Worm (Caenorhabditis elegans) whole organism, L4 larva: Measurements from ENCODE around the gene myo-2.

ENCODE experiments used
- D1046.2 ChIP-seq: fragments of 200-800 bp; sonication (Bioruptor generic); IDR thresholded peaks from 2 replicates; pipeline ENCODE4 v1.3.6; 2022; ENCODE audit warnings: missing genetic modification characterization, missing compliant biosample characterization
- F26F4.8 ChIP-seq: fragments of 200-800 bp; sonication (Bioruptor generic); conservative IDR thresholded peaks from 2 replicates; pipeline ENCODE4 v1.3.6; 2022; ENCODE audit warnings: missing genetic modification characterization, missing compliant biosample characterization
- F37D6.2 ChIP-seq: sonication (generic microtip); optimal IDR thresholded peaks from 2 replicates; lab custom pipeline; 2016; ENCODE audit warnings: mild to moderate bottlenecking, missing genetic modification characterization, missing compliant biosample characterization
- F44E2.7 ChIP-seq: fragments of 200-800 bp; sonication (Bioruptor generic); IDR thresholded peaks from 2 replicates; pipeline ENCODE4 v2.1.2; 2022; ENCODE audit warnings: missing genetic modification characterization, missing compliant biosample characterization
- F49E8.2 ChIP-seq: sonication (generic microtip); optimal IDR thresholded peaks from 2 replicates; lab custom pipeline; 2016; ENCODE audit warnings: missing compliant biosample characterization, mild to moderate bottlenecking, missing genetic modification characterization, borderline replicate concordance
- T20F7.1 ChIP-seq: fragments of 200-800 bp; sonication (Bioruptor generic); optimal IDR thresholded peaks from 2 replicates; lab custom pipeline; 2018; ENCODE audit warnings: mild to moderate bottlenecking, missing genetic modification characterization, missing compliant biosample characterization
- T26A8.4 ChIP-seq: fragments of 200-800 bp; sonication (Bioruptor generic); IDR thresholded peaks from 2 replicates; pipeline ENCODE4 v1.3.6; 2022; ENCODE audit warnings: missing genetic modification characterization, missing compliant biosample characterization
- Y48G9A.11 ChIP-seq: fragments of 200-800 bp; sonication (Bioruptor generic); IDR thresholded peaks from 2 replicates; pipeline ENCODE4 v1.3.6; 2022; ENCODE audit warnings: missing genetic modification reagents, missing genetic modification characterization, missing compliant biosample characterization
- Y5F2A.4 ChIP-seq: fragments of 200-800 bp; sonication (Bioruptor generic); optimal IDR thresholded peaks from 2 replicates; lab custom pipeline; 2018; ENCODE audit warnings: mild to moderate bottlenecking, missing genetic modification characterization, missing compliant biosample characterization
- ZK546.5 ChIP-seq, 2 experiments: sonication (generic microtip); optimal IDR thresholded peaks; 2 replicates each; lab custom pipeline; 2017; ENCODE audit warnings: missing biosample characterization in 2 of 2, missing genetic modification characterization in 2 of 2
- ama-1 ChIP-seq: fragments of 150-350 bp; optimal IDR thresholded peaks from 2 replicates; lab custom pipeline; 2014; ENCODE audit warnings: inconsistent platforms, mixed read lengths
- arid-1 ChIP-seq: fragments of 200-800 bp; sonication (Bioruptor generic); conservative IDR thresholded peaks from 2 replicates; pipeline ENCODE4 v1.3.6; 2022; ENCODE audit warnings: missing genetic modification reagents, missing genetic modification characterization, missing compliant biosample characterization
- ceh-20 ChIP-seq: fragments of 200-800 bp; sonication (Bioruptor generic); IDR thresholded peaks from 2 replicates; pipeline ENCODE4 v1.3.6; 2022; ENCODE audit warnings: missing genetic modification reagents, missing genetic modification characterization, missing compliant biosample characterization
- ceh-28 ChIP-seq: fragments of 150-350 bp; optimal IDR thresholded peaks from 2 replicates; lab custom pipeline; 2014; ENCODE audit warnings: missing biosample characterization, missing genetic modification reagents, missing genetic modification characterization
- ceh-62 ChIP-seq: sonication (generic microtip); optimal IDR thresholded peaks from 2 replicates; lab custom pipeline; 2017; ENCODE audit warnings: missing biosample characterization, missing genetic modification characterization
- daf-16 ChIP-seq, 3 experiments: sonication (generic microtip); optimal IDR thresholded peaks; 2 replicates each; lab custom pipeline; 2016 to 2017; ENCODE audit warnings: missing genetic modification characterization in 3 of 3, missing genetic modification reagents in 3 of 3, mild to moderate bottlenecking in 2 of 3, missing compliant biosample characterization in 2 of 3, missing biosample characterization in 1 of 3, moderate library complexity in 1 of 3
- daf-19 ChIP-seq: fragments of 200-800 bp; sonication (Bioruptor generic); conservative IDR thresholded peaks from 2 replicates; pipeline ENCODE4 v1.3.6; 2022; ENCODE audit warnings: missing genetic modification characterization, missing compliant biosample characterization
- dmd-8 ChIP-seq: fragments of 200-800 bp; sonication (Bioruptor generic); IDR thresholded peaks from 2 replicates; pipeline ENCODE4 v1.3.6; 2022; ENCODE audit warnings: missing genetic modification characterization, missing compliant biosample characterization
- dpl-1 ChIP-seq: fragments of 150-350 bp; optimal IDR thresholded peaks from 2 replicates; lab custom pipeline; 2014; ENCODE audit warnings: missing biosample characterization, missing genetic modification reagents, missing genetic modification characterization
- duxl-1 ChIP-seq: sonication (generic microtip); optimal IDR thresholded peaks from 2 replicates; lab custom pipeline; 2016; ENCODE audit warnings: mild to moderate bottlenecking, missing genetic modification characterization, moderate library complexity, missing compliant biosample characterization; ENCODE audit not compliant: poor library complexity
- egl-27 ChIP-seq: sonication (generic microtip); optimal IDR thresholded peaks from 3 replicates; lab custom pipeline; 2017; ENCODE audit warnings: missing biosample characterization, missing genetic modification reagents, missing genetic modification characterization
- fkh-10 ChIP-seq: fragments of 150-350 bp; optimal IDR thresholded peaks from 2 replicates; lab custom pipeline; 2014; ENCODE audit warnings: missing biosample characterization, missing genetic modification reagents, missing genetic modification characterization
- gei-8 ChIP-seq: fragments of 200-800 bp; sonication (Bioruptor generic); optimal IDR thresholded peaks from 2 replicates; lab custom pipeline; 2018; ENCODE audit warnings: mild to moderate bottlenecking, missing genetic modification characterization, missing compliant biosample characterization
- hlh-30 ChIP-seq: sonication (generic microtip); optimal IDR thresholded peaks from 2 replicates; lab custom pipeline; 2017; ENCODE audit warnings: antibody characterized with exemption, mild to moderate bottlenecking, missing genetic modification characterization, missing compliant biosample characterization; ENCODE audit not compliant: insufficient read depth
- hmg-1.1 ChIP-seq: fragments of 200-800 bp; sonication (Bioruptor generic); IDR thresholded peaks from 2 replicates; pipeline ENCODE4 v1.3.6; 2022; ENCODE audit warnings: missing genetic modification reagents, missing genetic modification characterization, missing compliant biosample characterization
- lim-7 ChIP-seq: fragments of 200-800 bp; sonication (Bioruptor generic); IDR thresholded peaks from 2 replicates; pipeline ENCODE4 v1.3.6; 2022; ENCODE audit warnings: missing genetic modification characterization, missing compliant biosample characterization
- lin-13 ChIP-seq: fragments of 150-350 bp; optimal IDR thresholded peaks from 2 replicates; lab custom pipeline; 2014; ENCODE audit warnings: missing biosample characterization, missing genetic modification reagents, missing genetic modification characterization
- lin-15B ChIP-seq: fragments of 150-350 bp; sonication (generic microtip); optimal IDR thresholded peaks from 3 replicates; lab custom pipeline; 2014; ENCODE audit warnings: missing biosample characterization, missing genetic modification characterization
- lin-39 ChIP-seq: fragments of 150-350 bp; optimal IDR thresholded peaks from 2 replicates; lab custom pipeline; 2014; ENCODE audit warnings: missing biosample characterization, missing genetic modification reagents, missing genetic modification characterization
- lir-3 ChIP-seq: sonication (generic microtip); optimal IDR thresholded peaks from 2 replicates; lab custom pipeline; 2016; ENCODE audit warnings: mild to moderate bottlenecking, missing genetic modification characterization, missing compliant biosample characterization
- madf-5 ChIP-seq, 2 experiments: fragments of 200-800 bp; sonication (Bioruptor generic); IDR thresholded peaks; 2 replicates each; pipeline ENCODE4 v1.3.6; 2022; ENCODE audit warnings: missing compliant biosample characterization in 2 of 2, missing genetic modification characterization in 2 of 2
- mdt-29 ChIP-seq: fragments of 200-800 bp; sonication (Bioruptor generic); IDR thresholded peaks from 2 replicates; pipeline ENCODE4 v1.3.6; 2022; ENCODE audit warnings: missing genetic modification reagents, missing genetic modification characterization, missing compliant biosample characterization
- mep-1 ChIP-seq: fragments of 150-350 bp; sonication (generic microtip); optimal IDR thresholded peaks from 3 replicates; lab custom pipeline; 2014; ENCODE audit warnings: missing biosample characterization, missing genetic modification characterization
- mxl-2 ChIP-seq: fragments of 200-800 bp; sonication (Bioruptor generic); conservative IDR thresholded peaks from 2 replicates; pipeline ENCODE4 v1.3.6; 2022; ENCODE audit warnings: missing genetic modification reagents, missing genetic modification characterization, missing compliant biosample characterization
- nhr-11 ChIP-seq: fragments of 150-350 bp; optimal IDR thresholded peaks from 2 replicates; lab custom pipeline; 2014; ENCODE audit warnings: missing biosample characterization, missing genetic modification characterization
- nhr-111 ChIP-seq: fragments of 200-800 bp; sonication (Bioruptor generic); optimal IDR thresholded peaks from 2 replicates; lab custom pipeline; 2018; ENCODE audit warnings: mild to moderate bottlenecking, missing genetic modification characterization, missing compliant biosample characterization
- nhr-41 ChIP-seq: fragments of 200-800 bp; sonication (Bioruptor generic); IDR thresholded peaks from 2 replicates; pipeline ENCODE4 v1.3.6; 2022; ENCODE audit warnings: missing genetic modification reagents, missing genetic modification characterization, missing compliant biosample characterization
- nhr-42 ChIP-seq: fragments of 200-800 bp; sonication (Bioruptor generic); IDR thresholded peaks from 2 replicates; pipeline ENCODE4 v1.3.6; 2022; ENCODE audit warnings: missing genetic modification characterization, missing compliant biosample characterization
- nhr-77 ChIP-seq: fragments of 150-350 bp; optimal IDR thresholded peaks from 2 replicates; lab custom pipeline; 2014; ENCODE audit warnings: missing biosample characterization, missing genetic modification characterization
- pha-4 ChIP-seq, 2 experiments: fragments of 150-350 bp in 1 of 2; fragments of 200-800 bp in 1 of 2; sonication (Bioruptor generic) in 1 of 2; IDR thresholded peaks in 1 of 2; optimal IDR thresholded peaks in 1 of 2; 2 replicates each; pipeline versions ENCODE4 v1.3.6 to Lab custom; 2014 to 2022; ENCODE audit warnings: missing genetic modification characterization in 2 of 2, missing genetic modification reagents in 2 of 2, missing biosample characterization in 1 of 2, missing compliant biosample characterization in 1 of 2
- php-3 ChIP-seq: fragments of 200-800 bp; sonication (Bioruptor generic); IDR thresholded peaks from 2 replicates; pipeline ENCODE4 v1.3.6; 2022; ENCODE audit warnings: missing genetic modification reagents, missing genetic modification characterization, missing compliant biosample characterization
- pqm-1 ChIP-seq: sonication (generic microtip); optimal IDR thresholded peaks from 2 replicates; lab custom pipeline; 2017; ENCODE audit warnings: missing biosample characterization, missing genetic modification characterization
- sdz-12 ChIP-seq: fragments of 200-800 bp; sonication (Bioruptor generic); optimal IDR thresholded peaks from 2 replicates; lab custom pipeline; 2018; ENCODE audit warnings: mild to moderate bottlenecking, missing genetic modification characterization, missing compliant biosample characterization
- skn-1 ChIP-seq: fragments of 150-350 bp; optimal IDR thresholded peaks from 2 replicates; lab custom pipeline; 2014; ENCODE audit warnings: missing biosample characterization, missing genetic modification characterization
- snpc-1.2 ChIP-seq: fragments of 200-800 bp; sonication (Bioruptor generic); IDR thresholded peaks from 2 replicates; pipeline ENCODE4 v1.3.6; 2022; ENCODE audit warnings: missing genetic modification reagents, missing genetic modification characterization, missing compliant biosample characterization
- snpc-4 ChIP-seq: fragments of 150-350 bp; optimal IDR thresholded peaks from 2 replicates; lab custom pipeline; 2014; ENCODE audit warnings: missing biosample characterization, missing genetic modification characterization
- vab-7 ChIP-seq: fragments of 200-800 bp; sonication (Bioruptor generic); IDR thresholded peaks from 2 replicates; pipeline ENCODE4 v1.3.6; 2022; ENCODE audit warnings: missing genetic modification reagents, missing genetic modification characterization, missing compliant biosample characterization
- zip-11 ChIP-seq: fragments of 200-800 bp; sonication (Bioruptor generic); IDR thresholded peaks from 2 replicates; pipeline ENCODE4 v1.3.6; 2022; ENCODE audit warnings: missing genetic modification characterization, missing compliant biosample characterization
- zip-2 ChIP-seq: fragments of 150-350 bp; optimal IDR thresholded peaks from 2 replicates; lab custom pipeline; 2014; ENCODE audit warnings: missing biosample characterization, missing genetic modification characterization

Gene myo-2

ce11 chrX:12503288-12503803 lies 35.5 kb downstream of the myo-2 start, which contains the start of gene sdz-19 (continued):
- no peak for TF ChIP-seq mdt-29 (GFP tag; lab: Robert Waterston, UW)
- no peak for TF ChIP-seq zip-2
- no peak for TF ChIP-seq nhr-42
- no peak for TF ChIP-seq ceh-62 (tag; lab: Kevin White, UChicago)
- no peak for TF ChIP-seq pha-4 (GFP tag; IDR thresholded peaks at IDR 0.05; lab: Robert Waterston, UW)
- TF ChIP-seq pha-4 (tag; optimal IDR thresholded peaks at IDR 0.05; lab: Kevin White, UChicago): no peak
- no peak for TF ChIP-seq arid-1
- TF ChIP-seq skn-1 (tag; lab: Kevin White, UChicago): no peak
- TF ChIP-seq duxl-1 (tag; lab: Kevin White, UChicago): no peak
- TF ChIP-seq D1046.2 (GFP tag; lab: Robert Waterston, UW): no peak
- no peak for TF ChIP-seq lin-15B (tag; lab: Kevin White, UChicago)
- no peak for TF ChIP-seq Y48G9A.11 (GFP tag; lab: Robert Waterston, UW)
- no peak for TF ChIP-seq lin-39
- TF ChIP-seq lir-3 (tag; lab: Kevin White, UChicago): no peak
- TF ChIP-seq hmg-1.1: no peak
- TF ChIP-seq F49E8.2: no peak
- no peak for TF ChIP-seq nhr-41 (GFP tag; lab: Robert Waterston, UW)
- TF ChIP-seq dmd-8 (GFP tag; lab: Robert Waterston, UW): no peak
- TF ChIP-seq ZK546.5 (tag; optimal IDR thresholded peaks at IDR 0.05; lab: Kevin White, UChicago): no peak
- peak; percentile 34; the same call in 1 of the 2 replicates for TF ChIP-seq T26A8.4 (GFP tag; lab: Robert Waterston, UW)
- no peak for TF ChIP-seq sdz-12 (GFP tag; lab: Kevin White, UChicago)
- TF ChIP-seq F26F4.8 (GFP tag; lab: Robert Waterston, UW): no peak
- TF ChIP-seq snpc-4 (tag; lab: Kevin White, UChicago): no peak
- no peak for TF ChIP-seq ceh-20 (GFP tag; lab: Robert Waterston, UW)
- peak; percentile 15; the same call in 1 of the 2 replicates for TF ChIP-seq snpc-1.2 (GFP tag; lab: Robert Waterston, UW)
- no peak; the same call in 1 of the 2 replicates for TF ChIP-seq lim-7 (GFP tag; lab: Robert Waterston, UW)
- no peak for TF ChIP-seq T20F7.1 (GFP tag; lab: Kevin White, UChicago)
- TF ChIP-seq ceh-28 (tag; lab: Kevin White, UChicago): no peak
- no peak for TF ChIP-seq gei-8
- TF ChIP-seq lin-13 (GFP tag; lab: Kevin White, UChicago): no peak
- TF ChIP-seq daf-16 (GFP tag; optimal IDR thresholded peaks at IDR 0.05; lab: Kevin White, UChicago): no peak
- no peak for TF ChIP-seq daf-16 (tag; optimal IDR thresholded peaks at IDR 0.05; lab: Kevin White, UChicago)
- TF ChIP-seq daf-19 (GFP tag; lab: Robert Waterston, UW): no peak
- TF ChIP-seq F37D6.2 (tag; lab: Kevin White, UChicago): no peak
- TF ChIP-seq php-3 (GFP tag; lab: Robert Waterston, UW): no peak
- TF ChIP-seq nhr-111 (GFP tag; lab: Kevin White, UChicago): no peak

- TF ChIP-seq F44E2.7 (GFP tag; lab: Robert Waterston, UW) (no peak), Y5F2A.4 (GFP tag; lab: Kevin White, UChicago) (no peak), zip-11 (GFP tag; lab: Robert Waterston, UW) (no peak), egl-27 (no peak), nhr-11 (tag; lab: Kevin White, UChicago) (peak; percentile 67), gei-8 (no peak), dpl-1 (GFP tag; lab: Kevin White, UChicago) (no peak), pqm-1 (tag; lab: Kevin White, UChicago) (peak; percentile 86), vab-7 (no peak), lin-13 (GFP tag; lab: Kevin White, UChicago) (no peak), mep-1 (peak; percentile 73), fkh-10 (GFP tag; lab: Kevin White, UChicago) (no peak), hlh-30 (peak; percentile 80), nhr-77 (tag; lab: Kevin White, UChicago) (peak; percentile 36), madf-5 (GFP tag; IDR thresholded peaks at IDR 0.05; lab: Robert Waterston, UW) (no peak), nhr-42 (peak; percentile 7; the same call in 1 of the 2 replicates), ceh-28 (tag; lab: Kevin White, UChicago) (no peak), mxl-2 (GFP tag; lab: Robert Waterston, UW) (no peak), daf-19 (GFP tag; lab: Robert Waterston, UW) (no peak), T26A8.4 (GFP tag; lab: Robert Waterston, UW) (no peak), ama-1 (lab: Kevin White, UChicago) (peak; percentile 74)
These were observed 41.6 kb downstream of the myo-2 start for ce11 chrX:12509334-12509944.
